Worm (Caenorhabditis elegans) whole organism, L1 larva: Measurements from ENCODE around the gene C02F5.3.

ENCODE experiments used
- alr-1 ChIP-seq: fragments of 200-800 bp; sonication (Bioruptor generic); optimal IDR thresholded peaks from 2 replicates; lab custom pipeline; 2018; ENCODE audit warnings: borderline replicate concordance, mild to moderate bottlenecking, missing genetic modification characterization, missing compliant biosample characterization
- aly-2 ChIP-seq: fragments of 150-350 bp; optimal IDR thresholded peaks from 2 replicates; lab custom pipeline; 2014; ENCODE audit warnings: missing biosample characterization, missing genetic modification characterization
- ceh-63 ChIP-seq: fragments of 200-800 bp; sonication (Bioruptor generic); optimal IDR thresholded peaks from 2 replicates; lab custom pipeline; 2018; ENCODE audit warnings: mild to moderate bottlenecking, missing genetic modification characterization, missing compliant biosample characterization
- ceh-82 ChIP-seq, 3 experiments: fragments of 150-350 bp in 1 of 3; sonication (generic microtip) in 2 of 3; optimal IDR thresholded peaks; 2 replicates each; lab custom pipeline; 2014 to 2017; ENCODE audit warnings: missing biosample characterization in 3 of 3, missing genetic modification characterization in 3 of 3
- lin-13 ChIP-seq: fragments of 150-350 bp; optimal IDR thresholded peaks from 2 replicates; lab custom pipeline; 2014; ENCODE audit warnings: missing biosample characterization, missing genetic modification reagents, missing genetic modification characterization
- lin-39 ChIP-seq: fragments of 150-350 bp; optimal IDR thresholded peaks from 2 replicates; lab custom pipeline; 2014; ENCODE audit warnings: missing biosample characterization, missing genetic modification reagents, missing genetic modification characterization
- lsy-2 ChIP-seq, 2 experiments: fragments of 150-350 bp; optimal IDR thresholded peaks; 2 replicates each; lab custom pipeline; 2014; ENCODE audit warnings: missing biosample characterization in 2 of 2, missing genetic modification characterization in 2 of 2
- nhr-11 ChIP-seq: fragments of 150-350 bp; optimal IDR thresholded peaks from 2 replicates; lab custom pipeline; 2014; ENCODE audit warnings: missing biosample characterization, missing genetic modification characterization
- nhr-19 ChIP-seq: fragments of 200-800 bp; sonication (Bioruptor generic); conservative IDR thresholded peaks from 2 replicates; pipeline ENCODE4 v1.3.6; 2022; ENCODE audit warnings: missing genetic modification characterization, missing compliant biosample characterization
- nhr-77 ChIP-seq: fragments of 150-350 bp; optimal IDR thresholded peaks from 2 replicates; lab custom pipeline; 2014; ENCODE audit warnings: missing biosample characterization, missing genetic modification characterization
- snpc-4 ChIP-seq: fragments of 150-350 bp; optimal IDR thresholded peaks from 2 replicates; lab custom pipeline; 2014; ENCODE audit warnings: missing biosample characterization, missing genetic modification characterization
- ztf-4 ChIP-seq: fragments of 150-350 bp; optimal IDR thresholded peaks from 2 replicates; lab custom pipeline; 2014; ENCODE audit warnings: missing biosample characterization, missing genetic modification characterization

ce11 chrIII:8286824-8287223 is 41.1 kb downstream of the C02F5.3 start:
- TF ChIP-seq aly-2 (tag; lab: Kevin White, UChicago) (no peak), nhr-77 (tag; lab: Kevin White, UChicago) (no peak), alr-1 (tag; lab: Kevin White, UChicago) (no peak), ceh-82 (tag; optimal IDR thresholded peaks at IDR 0.05; lab: Kevin White, UChicago) (no peak), lin-39 (tag; lab: Kevin White, UChicago) (no peak), lsy-2 (tag; optimal IDR thresholded peaks at IDR 0.05; lab: Kevin White, UChicago) (no peak), snpc-4 (tag; lab: Kevin White, UChicago) (no peak), ztf-4 (tag; lab: Kevin White, UChicago) (no peak), ceh-63 (GFP tag; lab: Kevin White, UChicago) (no peak), nhr-19 (GFP tag; lab: Robert Waterston, UW) (no peak), nhr-11 (no peak), lin-13 (GFP tag; lab: Kevin White, UChicago) (no peak)
